Worm (Caenorhabditis elegans) whole organism, L1 larva: Measurements from ENCODE around the gene hot-7.

Experiments used
- C16A3.4 ChIP-seq: fragments of 150-350 bp; optimal IDR thresholded peaks from 2 replicates; lab custom pipeline; 2014; ENCODE audit warnings: missing biosample characterization, missing genetic modification characterization
- Y116A8C.19 ChIP-seq: sonication (generic microtip); optimal IDR thresholded peaks from 2 replicates; lab custom pipeline; 2016; ENCODE audit warnings: missing compliant biosample characterization, missing genetic modification characterization, borderline replicate concordance
- aha-1 ChIP-seq: fragments of 150-350 bp; optimal IDR thresholded peaks from 2 replicates; lab custom pipeline; 2014; ENCODE audit warnings: missing biosample characterization, missing genetic modification characterization
- alr-1 ChIP-seq: fragments of 200-800 bp; sonication (Bioruptor generic); optimal IDR thresholded peaks from 2 replicates; lab custom pipeline; 2018; ENCODE audit warnings: borderline replicate concordance, mild to moderate bottlenecking, missing genetic modification characterization, missing compliant biosample characterization
- aly-2 ChIP-seq: fragments of 150-350 bp; optimal IDR thresholded peaks from 2 replicates; lab custom pipeline; 2014; ENCODE audit warnings: missing biosample characterization, missing genetic modification characterization
- ama-1 ChIP-seq: fragments of 150-350 bp; optimal IDR thresholded peaks from 2 replicates; lab custom pipeline; 2014
- blmp-1 ChIP-seq: fragments of 150-350 bp; optimal IDR thresholded peaks from 2 replicates; lab custom pipeline; 2014; ENCODE audit warnings: missing biosample characterization, missing genetic modification characterization
- ceh-88 ChIP-seq: fragments of 200-800 bp; sonication (Bioruptor generic); IDR thresholded peaks from 2 replicates; pipeline ENCODE4 v1.3.6; 2022; ENCODE audit warnings: missing genetic modification characterization, missing compliant biosample characterization
- ceh-90 ChIP-seq: sonication (generic microtip); optimal IDR thresholded peaks from 2 replicates; lab custom pipeline; 2016; ENCODE audit warnings: missing genetic modification characterization, missing compliant biosample characterization
- ces-1 ChIP-seq: fragments of 150-350 bp; optimal IDR thresholded peaks from 2 replicates; lab custom pipeline; 2014; ENCODE audit warnings: missing biosample characterization, missing genetic modification reagents, missing genetic modification characterization
- dpl-1 ChIP-seq, 3 experiments: fragments of 150-350 bp in 2 of 3; sonication (generic microtip) in 1 of 3; optimal IDR thresholded peaks; 2 replicates each; lab custom pipeline; 2014 to 2017; ENCODE audit warnings: missing biosample characterization in 3 of 3, missing genetic modification characterization in 3 of 3, missing genetic modification reagents in 3 of 3
- efl-1 ChIP-seq, 4 experiments: fragments of 150-350 bp; optimal IDR thresholded peaks in 3 of 4; peaks in 1 of 4; 1 replicate in 1 of 4; 2 replicates in 3 of 4; lab custom pipeline; 2014; ENCODE audit warnings: missing biosample characterization in 2 of 4, missing genetic modification characterization in 2 of 4, missing genetic modification reagents in 2 of 4
- efl-3 ChIP-seq: fragments of 200-800 bp; sonication (Bioruptor generic); optimal IDR thresholded peaks from 2 replicates; lab custom pipeline; 2018; ENCODE audit warnings: mild to moderate bottlenecking, missing genetic modification characterization, missing compliant biosample characterization
- egl-27 ChIP-seq, 2 experiments: fragments of 150-350 bp in 1 of 2; sonication (generic microtip); optimal IDR thresholded peaks; 3 replicates each; lab custom pipeline; 2017 to 2018; ENCODE audit warnings: missing biosample characterization in 2 of 2, missing genetic modification characterization in 2 of 2, missing genetic modification reagents in 2 of 2
- elt-3 ChIP-seq, 6 experiments: fragments of 150-350 bp in 1 of 6; sonication (generic microtip); optimal IDR thresholded peaks; 2 replicates each; lab custom pipeline; 2017 to 2018; ENCODE audit warnings: missing biosample characterization in 6 of 6, missing genetic modification characterization in 6 of 6, inconsistent platforms in 1 of 6
- ets-5 ChIP-seq: fragments of 200-800 bp; sonication (Bioruptor generic); IDR thresholded peaks from 2 replicates; pipeline ENCODE4 v1.3.6; 2022; ENCODE audit warnings: missing genetic modification characterization, missing compliant biosample characterization
- fkh-10 ChIP-seq: sonication (generic microtip); optimal IDR thresholded peaks from 2 replicates; lab custom pipeline; 2017; ENCODE audit warnings: missing biosample characterization, missing genetic modification reagents, missing genetic modification characterization
- fkh-4 ChIP-seq: sonication (generic microtip); optimal IDR thresholded peaks from 2 replicates; lab custom pipeline; 2016; ENCODE audit warnings: missing compliant biosample characterization, missing genetic modification characterization, borderline replicate concordance
- grh-1 ChIP-seq: fragments of 200-800 bp; sonication (Bioruptor generic); IDR thresholded peaks from 2 replicates; pipeline ENCODE4 v1.3.6; 2022; ENCODE audit warnings: missing genetic modification reagents, missing genetic modification characterization, missing compliant biosample characterization
- hlh-17 ChIP-seq: fragments of 200-800 bp; sonication (Bioruptor generic); optimal IDR thresholded peaks from 2 replicates; lab custom pipeline; 2018; ENCODE audit warnings: missing genetic modification characterization, mild to moderate bottlenecking, missing compliant biosample characterization, moderate library complexity, borderline replicate concordance
- hlh-4 ChIP-seq: sonication (generic microtip); optimal IDR thresholded peaks from 2 replicates; lab custom pipeline; 2016; ENCODE audit warnings: mild to moderate bottlenecking, missing genetic modification characterization, missing compliant biosample characterization
- hpl-2 ChIP-seq: fragments of 150-350 bp; optimal IDR thresholded peaks from 2 replicates; lab custom pipeline; 2014; ENCODE audit warnings: missing biosample characterization, missing genetic modification reagents, missing genetic modification characterization
- irx-1 ChIP-seq: sonication (generic microtip); optimal IDR thresholded peaks from 2 replicates; lab custom pipeline; 2016; ENCODE audit warnings: missing genetic modification characterization, missing compliant biosample characterization
- isw-1 ChIP-seq: fragments of 200-800 bp; sonication (Bioruptor generic); IDR thresholded peaks from 2 replicates; pipeline ENCODE4 v1.3.6; 2022; ENCODE audit warnings: missing genetic modification characterization, missing compliant biosample characterization
- lin-13 ChIP-seq: fragments of 150-350 bp; optimal IDR thresholded peaks from 2 replicates; lab custom pipeline; 2014; ENCODE audit warnings: missing biosample characterization, missing genetic modification reagents, missing genetic modification characterization
- lin-15B ChIP-seq: fragments of 150-350 bp; sonication (generic microtip); optimal IDR thresholded peaks from 3 replicates; lab custom pipeline; 2014; ENCODE audit warnings: missing biosample characterization, missing genetic modification characterization
- lin-35 ChIP-seq, 2 experiments: fragments of 150-350 bp; optimal IDR thresholded peaks; 2 replicates each; lab custom pipeline; 2014; ENCODE audit warnings: missing biosample characterization in 2 of 2, missing genetic modification characterization in 2 of 2, missing genetic modification reagents in 2 of 2
- mab-9 ChIP-seq: fragments of 200-800 bp; sonication (Bioruptor generic); IDR thresholded peaks from 2 replicates; pipeline ENCODE4 v1.3.6; 2022; ENCODE audit warnings: missing genetic modification reagents, missing genetic modification characterization, missing compliant biosample characterization
- mep-1 ChIP-seq: fragments of 150-350 bp; optimal IDR thresholded peaks from 2 replicates; lab custom pipeline; 2014; ENCODE audit warnings: missing biosample characterization, missing genetic modification characterization
- nhr-12 ChIP-seq: sonication (generic microtip); optimal IDR thresholded peaks from 2 replicates; lab custom pipeline; 2017; ENCODE audit warnings: missing biosample characterization, missing genetic modification characterization
- nhr-19 ChIP-seq: fragments of 200-800 bp; sonication (Bioruptor generic); conservative IDR thresholded peaks from 2 replicates; pipeline ENCODE4 v1.3.6; 2022; ENCODE audit warnings: missing genetic modification characterization, missing compliant biosample characterization
- nhr-20 ChIP-seq: sonication (generic microtip); optimal IDR thresholded peaks from 2 replicates; lab custom pipeline; 2016; ENCODE audit warnings: mild to moderate bottlenecking, missing genetic modification characterization, missing compliant biosample characterization
- nhr-237 ChIP-seq: fragments of 150-350 bp; optimal IDR thresholded peaks from 2 replicates; lab custom pipeline; 2014; ENCODE audit warnings: missing biosample characterization, missing genetic modification characterization
- nhr-28 ChIP-seq: fragments of 150-350 bp; optimal IDR thresholded peaks from 2 replicates; lab custom pipeline; 2014; ENCODE audit warnings: missing biosample characterization, missing genetic modification characterization
- nhr-76 ChIP-seq: sonication (generic microtip); optimal IDR thresholded peaks from 2 replicates; lab custom pipeline; 2017; ENCODE audit warnings: missing biosample characterization, missing genetic modification characterization
- nhr-77 ChIP-seq: fragments of 150-350 bp; optimal IDR thresholded peaks from 2 replicates; lab custom pipeline; 2014; ENCODE audit warnings: missing biosample characterization, missing genetic modification characterization
- rnt-1 ChIP-seq: sonication (generic microtip); optimal IDR thresholded peaks from 2 replicates; lab custom pipeline; 2016; ENCODE audit warnings: mild to moderate bottlenecking, missing genetic modification characterization, moderate library complexity, missing compliant biosample characterization
- sox-4 ChIP-seq: sonication (generic microtip); optimal IDR thresholded peaks from 2 replicates; lab custom pipeline; 2016; ENCODE audit warnings: missing genetic modification characterization, missing compliant biosample characterization
- swsn-7 ChIP-seq: sonication (generic microtip); optimal IDR thresholded peaks from 2 replicates; lab custom pipeline; 2016; ENCODE audit warnings: missing genetic modification characterization, missing compliant biosample characterization
- tbx-2 ChIP-seq: sonication (generic microtip); optimal IDR thresholded peaks from 2 replicates; lab custom pipeline; 2016; ENCODE audit warnings: missing genetic modification characterization, missing compliant biosample characterization
- tlp-1 ChIP-seq: fragments of 150-350 bp; optimal IDR thresholded peaks from 2 replicates; lab custom pipeline; 2014; ENCODE audit warnings: missing biosample characterization, missing genetic modification characterization
- unc-130 ChIP-seq: fragments of 150-350 bp; optimal IDR thresholded peaks from 2 replicates; lab custom pipeline; 2017; ENCODE audit warnings: missing biosample characterization, missing genetic modification characterization, inconsistent platforms
- unc-30 ChIP-seq: sonication (generic microtip); optimal IDR thresholded peaks from 2 replicates; lab custom pipeline; 2017; ENCODE audit warnings: missing biosample characterization, missing genetic modification characterization
- unc-98 ChIP-seq: fragments of 200-800 bp; sonication (Bioruptor generic); IDR thresholded peaks from 2 replicates; pipeline ENCODE4 v1.3.6; 2022; ENCODE audit warnings: missing genetic modification characterization, missing compliant biosample characterization
- xbp-1 ChIP-seq: sonication (generic microtip); optimal IDR thresholded peaks from 2 replicates; lab custom pipeline; 2016; ENCODE audit warnings: missing genetic modification characterization, missing compliant biosample characterization
- zag-1 ChIP-seq: fragments of 150-350 bp; optimal IDR thresholded peaks from 2 replicates; lab custom pipeline; 2014; ENCODE audit warnings: missing biosample characterization, missing genetic modification characterization
- zip-4 ChIP-seq: fragments of 200-800 bp; sonication (Bioruptor generic); optimal IDR thresholded peaks from 2 replicates; lab custom pipeline; 2018; ENCODE audit warnings: mild to moderate bottlenecking, missing genetic modification characterization, moderate library complexity, missing compliant biosample characterization

Gene hot-7

ce11 chrII:14247748-14248502 lies 36.7 kb downstream of the hot-7 start (continued):
- TF ChIP-seq lin-15B (no peak), unc-30 (tag; lab: Kevin White, UChicago) (no peak), aha-1 (tag; lab: Kevin White, UChicago) (no peak), egl-27 (tag; optimal IDR thresholded peaks at IDR 0.05; lab: Kevin White, UChicago) (no peak), C16A3.4 (peak; percentile 17), unc-98 (GFP tag; lab: Robert Waterston, UW) (no peak), xbp-1 (tag; lab: Kevin White, UChicago) (no peak), nhr-76 (tag; lab: Kevin White, UChicago) (no peak), fkh-10 (no peak), sox-4 (tag; lab: Kevin White, UChicago) (no peak), dpl-1 (GFP tag; optimal IDR thresholded peaks at IDR 0.05; lab: Kevin White, UChicago) (peak in 2 of 3 experiments; percentile 37 to 38), nhr-20 (tag; lab: Kevin White, UChicago) (peak; percentile 44), hpl-2 (GFP tag; lab: Kevin White, UChicago) (no peak), elt-3 (tag; optimal IDR thresholded peaks at IDR 0.05; lab: Kevin White, UChicago) (no peak), nhr-12 (tag; lab: Kevin White, UChicago) (no peak), nhr-77 (tag; lab: Kevin White, UChicago) (no peak), ets-5 (no peak), irx-1 (tag; lab: Kevin White, UChicago) (no peak), efl-3 (GFP tag; lab: Kevin White, UChicago) (no peak), hlh-17 (GFP tag; lab: Kevin White, UChicago) (no peak), nhr-19 (GFP tag; lab: Robert Waterston, UW) (no peak), mab-9 (no peak), hlh-4 (tag; lab: Kevin White, UChicago) (no peak), tlp-1 (no peak), nhr-28 (tag; lab: Kevin White, UChicago) (no peak), zip-4 (GFP tag; lab: Kevin White, UChicago) (no peak), swsn-7 (tag; lab: Kevin White, UChicago) (no peak), fkh-4 (tag; lab: Kevin White, UChicago) (no peak), ama-1 (lab: Kevin White, UChicago) (no peak), zag-1 (tag; lab: Kevin White, UChicago) (no peak), lin-35 (GFP tag; optimal IDR thresholded peaks at IDR 0.05; lab: Kevin White, UChicago) (peak; percentile 7 to 71), Y116A8C.19 (tag; lab: Kevin White, UChicago) (no peak), grh-1 (GFP tag; lab: Robert Waterston, UW) (no peak), mep-1 (tag; lab: Kevin White, UChicago) (peak; percentile 54), efl-1 (optimal IDR thresholded peaks at IDR 0.05; lab: Kevin White, UChicago) (peak; percentile 26 to 41), efl-1 (GFP tag; optimal IDR thresholded peaks at IDR 0.05 in 1 of 2; lab: Kevin White, UChicago) (peak; percentile 39 to 95), blmp-1 (tag; lab: Kevin White, UChicago) (peak; percentile 77), alr-1 (tag; lab: Kevin White, UChicago) (no peak), lin-13 (GFP tag; lab: Kevin White, UChicago) (no peak), isw-1 (no peak), nhr-237 (tag; lab: Kevin White, UChicago) (no peak), rnt-1 (no peak), ceh-88 (GFP tag; lab: Robert Waterston, UW) (no peak), tbx-2 (tag; lab: Kevin White, UChicago) (no peak), ces-1 (GFP tag; lab: Kevin White, UChicago) (no peak), aly-2 (tag; lab: Kevin White, UChicago) (no peak), unc-130 (tag; lab: Kevin White, UChicago) (no peak), ceh-90 (no peak)
